Worm (Caenorhabditis elegans): ENCODE results near the gene F31F4.1.

- TF ChIP-seq unc-62 (GFP tag; optimal IDR thresholded peaks at IDR 0.05): no peak
- TF ChIP-seq dpl-1 (GFP tag; optimal IDR thresholded peaks at IDR 0.05): no peak
- no peak for TF ChIP-seq nhr-71 (tag; optimal IDR thresholded peaks at IDR 0.05)
- TF ChIP-seq lin-14 (GFP tag; optimal IDR thresholded peaks at IDR 0.05): no peak
- TF ChIP-seq ceh-82 (tag; optimal IDR thresholded peaks at IDR 0.05): no peak
- TF ChIP-seq skn-1 (tag; optimal IDR thresholded peaks at IDR 0.05): no peak
- no peak for TF ChIP-seq sup-37 (GFP tag; optimal IDR thresholded peaks at IDR 0.05)
- TF ChIP-seq nhr-28 (tag; optimal IDR thresholded peaks at IDR 0.05): no peak
- TF ChIP-seq zag-1 (tag; optimal IDR thresholded peaks at IDR 0.05): no peak
- no peak for TF ChIP-seq rnt-1 (tag; optimal IDR thresholded peaks at IDR 0.05)
- TF ChIP-seq Y116A8C.19 (tag; optimal IDR thresholded peaks at IDR 0.05; ENCODE audit: borderline replicate concordance): no peak
- TF ChIP-seq blmp-1 (tag; optimal IDR thresholded peaks at IDR 0.05): no peak
Observed at ce11 chrV:671342-671741, 12.5 kb upstream of the F31F4.1 start, which contains the start of gene sru-24.
